Worm (Caenorhabditis elegans): ENCODE measurements around the gene msrp-3.

- TF ChIP-seq fkh-10 (GFP tag; optimal IDR thresholded peaks at IDR 0.05) (no peak), ceh-6 (GFP tag; optimal IDR thresholded peaks at IDR 0.05) (no peak), odd-2 (tag; optimal IDR thresholded peaks at IDR 0.05) (no peak), ets-4 (tag; optimal IDR thresholded peaks at IDR 0.05) (no peak), ref-2 (tag; optimal IDR thresholded peaks at IDR 0.05) (no peak), pha-2 (tag; optimal IDR thresholded peaks at IDR 0.05) (no peak), nfya-1 (tag; optimal IDR thresholded peaks at IDR 0.05) (no peak), lin-11 (tag; optimal IDR thresholded peaks at IDR 0.05) (no peak), ama-1 (optimal IDR thresholded peaks at IDR 0.05) (no peak), pag-3 (tag; optimal IDR thresholded peaks at IDR 0.05; ENCODE audit: borderline replicate concordance) (no peak), pqm-1 (tag; optimal IDR thresholded peaks at IDR 0.05) (no peak), nhr-11 (tag; optimal IDR thresholded peaks at IDR 0.05) (no peak)
Measured at ce11 chrII:861564-861963, 46.9 kb upstream of the msrp-3 start, which contains the start of gene Y46B2A.4.
